Worm (Caenorhabditis elegans) whole organism, midembryonic: Measurements from ENCODE around the gene snap-1.

ENCODE experiments used
- T22C8.4 ChIP-seq: fragments of 200-800 bp; sonication (Bioruptor generic); IDR thresholded peaks from 2 replicates; pipeline ENCODE4 v1.3.6; 2022; ENCODE audit warnings: missing genetic modification characterization, missing compliant biosample characterization
- cog-1 ChIP-seq: sonication (generic microtip); optimal IDR thresholded peaks from 2 replicates; lab custom pipeline; 2016; ENCODE audit warnings: missing genetic modification characterization, missing compliant biosample characterization
- flt-1 ChIP-seq: fragments of 200-800 bp; sonication (Bioruptor generic); IDR thresholded peaks from 2 replicates; pipeline ENCODE4 v1.3.6; 2022; ENCODE audit warnings: missing genetic modification characterization, missing compliant biosample characterization
- klf-2 ChIP-seq: fragments of 200-800 bp; sonication (Bioruptor generic); conservative IDR thresholded peaks from 2 replicates; pipeline ENCODE4 v1.3.6; 2022; ENCODE audit warnings: missing genetic modification reagents, missing genetic modification characterization, missing compliant biosample characterization
- med-1 ChIP-seq: sonication (generic microtip); optimal IDR thresholded peaks from 2 replicates; lab custom pipeline; 2017; ENCODE audit warnings: missing genetic modification characterization, mild to moderate bottlenecking, missing compliant biosample characterization, antibody characterized with exemption, missing genetic modification reagents; ENCODE audit not compliant: insufficient read depth
- ref-1 ChIP-seq: fragments of 200-800 bp; sonication (Bioruptor generic); conservative IDR thresholded peaks from 2 replicates; pipeline ENCODE4 v1.3.6; 2022; ENCODE audit warnings: missing genetic modification reagents, missing genetic modification characterization, missing compliant biosample characterization
- tab-1 ChIP-seq: fragments of 200-800 bp; sonication (Bioruptor generic); IDR thresholded peaks from 2 replicates; pipeline ENCODE4 v1.3.6; 2022; ENCODE audit warnings: missing genetic modification characterization, missing compliant biosample characterization
- ztf-23 ChIP-seq: fragments of 200-800 bp; sonication (Bioruptor generic); IDR thresholded peaks from 2 replicates; pipeline ENCODE4 v1.3.6; 2022; ENCODE audit warnings: missing genetic modification reagents, missing genetic modification characterization, missing compliant biosample characterization
- ztf-29 ChIP-seq: fragments of 200-800 bp; sonication (Bioruptor generic); IDR thresholded peaks from 2 replicates; pipeline ENCODE4 v1.3.6; 2022; ENCODE audit warnings: missing genetic modification reagents, missing genetic modification characterization, missing compliant biosample characterization

The snap-1 gene

ce11 chrV:8130149-8130661 is at the start of gene snap-1:
Gene snap-1, plus strand, starts transcription at chrV:8130611.
- no peak for TF ChIP-seq tab-1
- TF ChIP-seq flt-1 (GFP tag; lab: Robert Waterston, UW): no peak
- TF ChIP-seq med-1 (GFP tag; lab: Kevin White, UChicago): no peak
- no peak for TF ChIP-seq cog-1 (tag; lab: Kevin White, UChicago)
- no peak for TF ChIP-seq T22C8.4 (GFP tag; lab: Robert Waterston, UW)
- no peak for TF ChIP-seq ztf-23 (GFP tag; lab: Robert Waterston, UW)
- no peak for TF ChIP-seq ref-1 (GFP tag; lab: Robert Waterston, UW)
- no peak for TF ChIP-seq klf-2 (GFP tag; lab: Robert Waterston, UW)
- no peak for TF ChIP-seq ztf-29 (GFP tag; lab: Robert Waterston, UW)

ce11 chrV:8081579-8081978 is 48.8 kb upstream of the snap-1 start, which contains the start of gene str-131:
Gene str-131, minus strand, starts transcription at chrV:8081679.
- TF ChIP-seq ztf-29 (GFP tag; lab: Robert Waterston, UW) (no peak), ref-1 (GFP tag; lab: Robert Waterston, UW) (no peak), ztf-23 (GFP tag; lab: Robert Waterston, UW) (no peak), klf-2 (GFP tag; lab: Robert Waterston, UW) (no peak), med-1 (GFP tag; lab: Kevin White, UChicago) (no peak), flt-1 (GFP tag; lab: Robert Waterston, UW) (no peak), cog-1 (tag; lab: Kevin White, UChicago) (no peak), T22C8.4 (GFP tag; lab: Robert Waterston, UW) (no peak), tab-1 (no peak)

ce11 chrV:8085141-8085540 is 45.3 kb upstream of the snap-1 start, which contains the start of gene C09H5.7:
Gene C09H5.7, minus strand, starts transcription at chrV:8085241.
- TF ChIP-seq med-1 (GFP tag; lab: Kevin White, UChicago) (no peak), ref-1 (GFP tag; lab: Robert Waterston, UW) (no peak), ztf-29 (GFP tag; lab: Robert Waterston, UW) (no peak), flt-1 (GFP tag; lab: Robert Waterston, UW) (no peak)

- TF ChIP-seq flt-1 (GFP tag; lab: Robert Waterston, UW) (no peak), ztf-29 (GFP tag; lab: Robert Waterston, UW) (no peak), cog-1 (tag; lab: Kevin White, UChicago) (no peak), T22C8.4 (GFP tag; lab: Robert Waterston, UW) (no peak), klf-2 (GFP tag; lab: Robert Waterston, UW) (no peak), tab-1 (no peak)
Observed at ce11 chrV:8090595-8090994, 39.8 kb upstream of the snap-1 start, which contains the start of gene str-130. Gene str-130, minus strand, starts transcription at chrV:8090695.

ce11 chrV:8092385-8092784 is 38.0 kb upstream of the snap-1 start, which contains the start of gene str-129:
Gene str-129, minus strand, starts transcription at chrV:8092485.
- TF ChIP-seq ztf-29 (GFP tag; lab: Robert Waterston, UW): no peak

- TF ChIP-seq ref-1 (GFP tag; lab: Robert Waterston, UW): no peak
- TF ChIP-seq cog-1 (tag; lab: Kevin White, UChicago): no peak
- no peak for TF ChIP-seq T22C8.4 (GFP tag; lab: Robert Waterston, UW)
- TF ChIP-seq klf-2 (GFP tag; lab: Robert Waterston, UW): no peak
- TF ChIP-seq ztf-23 (GFP tag; lab: Robert Waterston, UW): no peak
- TF ChIP-seq tab-1: no peak
- no peak for TF ChIP-seq flt-1 (GFP tag; lab: Robert Waterston, UW)
- TF ChIP-seq ztf-29 (GFP tag; lab: Robert Waterston, UW): no peak
- no peak for TF ChIP-seq med-1 (GFP tag; lab: Kevin White, UChicago)
Observed at ce11 chrV:8095378-8095777, 35.0 kb upstream of the snap-1 start, which contains the start of gene str-146. Gene str-146, minus strand, starts transcription at chrV:8095478.

- TF ChIP-seq ref-1 (GFP tag; lab: Robert Waterston, UW) (no peak), cog-1 (tag; lab: Kevin White, UChicago) (no peak), ztf-29 (GFP tag; lab: Robert Waterston, UW) (no peak), flt-1 (GFP tag; lab: Robert Waterston, UW) (no peak), med-1 (GFP tag; lab: Kevin White, UChicago) (no peak), T22C8.4 (GFP tag; lab: Robert Waterston, UW) (no peak), ztf-23 (GFP tag; lab: Robert Waterston, UW) (no peak), tab-1 (no peak), klf-2 (GFP tag; lab: Robert Waterston, UW) (no peak)
Observed at ce11 chrV:8098239-8098638, 32.2 kb upstream of the snap-1 start, which contains the start of gene str-145. Gene str-145, minus strand, starts transcription at chrV:8098339.

ce11 chrV:8099306-8099705 is 31.1 kb upstream of the snap-1 start, which contains the start of gene sdz-23:
Gene sdz-23, plus strand, starts transcription at chrV:8099606.
- no peak for TF ChIP-seq med-1 (GFP tag; lab: Kevin White, UChicago)
- TF ChIP-seq ztf-23 (GFP tag; lab: Robert Waterston, UW): no peak
- TF ChIP-seq ref-1 (GFP tag; lab: Robert Waterston, UW): no peak
- TF ChIP-seq flt-1 (GFP tag; lab: Robert Waterston, UW): no peak
- no peak for TF ChIP-seq klf-2 (GFP tag; lab: Robert Waterston, UW)
- TF ChIP-seq ztf-29 (GFP tag; lab: Robert Waterston, UW): no peak
- TF ChIP-seq tab-1: no peak
- no peak for TF ChIP-seq cog-1 (tag; lab: Kevin White, UChicago)
- TF ChIP-seq T22C8.4 (GFP tag; lab: Robert Waterston, UW): no peak

ce11 chrV:8102960-8103359 is 27.5 kb upstream of the snap-1 start, which contains the start of gene str-90:
Gene str-90, plus strand, starts transcription at chrV:8103260.
- TF ChIP-seq cog-1 (tag; lab: Kevin White, UChicago) (no peak), med-1 (GFP tag; lab: Kevin White, UChicago) (no peak), T22C8.4 (GFP tag; lab: Robert Waterston, UW) (no peak), ztf-29 (GFP tag; lab: Robert Waterston, UW) (no peak), ztf-23 (GFP tag; lab: Robert Waterston, UW) (no peak), klf-2 (GFP tag; lab: Robert Waterston, UW) (no peak), flt-1 (GFP tag; lab: Robert Waterston, UW) (no peak), ref-1 (GFP tag; lab: Robert Waterston, UW) (no peak), tab-1 (no peak)
